Fruit fly (Drosophila melanogaster) whole organism, prepupa: ENCODE results near the gene gskt.

Experiments
- Blimp-1 ChIP-seq: fragments of 200-800 bp; sonication (Bioruptor generic); optimal IDR thresholded peaks from 3 replicates; lab custom pipeline; 2017; ENCODE audit warnings: missing biosample characterization, missing genetic modification characterization, mild to moderate bottlenecking, moderate library complexity, missing genetic modification reagents
- CG10631 ChIP-seq: fragments of 200-800 bp; sonication (Bioruptor generic); optimal IDR thresholded peaks from 2 replicates; lab custom pipeline; 2016; ENCODE audit warnings: missing biosample characterization, missing genetic modification characterization
- CG11294 ChIP-seq: fragments of 200-800 bp; sonication (Bioruptor generic); IDR thresholded peaks from 2 replicates; pipeline ENCODE4 v1.3.6; 2022; ENCODE audit warnings: missing biosample characterization, missing genetic modification characterization
- CG11762 ChIP-seq: fragments of 200-800 bp; sonication (Bioruptor generic); optimal IDR thresholded peaks from 3 replicates; lab custom pipeline; 2016; ENCODE audit warnings: missing biosample characterization, missing genetic modification characterization; ENCODE audit not compliant: insufficient read depth
- CG1621 ChIP-seq: fragments of 200-800 bp; sonication (Bioruptor generic); optimal IDR thresholded peaks from 3 replicates; lab custom pipeline; 2018; ENCODE audit warnings: missing biosample characterization, mild to moderate bottlenecking, missing genetic modification characterization
- CG16779 ChIP-seq: fragments of 200-800 bp; sonication (Bioruptor generic); optimal IDR thresholded peaks from 3 replicates; lab custom pipeline; 2017; ENCODE audit warnings: missing biosample characterization, mild to moderate bottlenecking, missing genetic modification characterization
- CG3032 ChIP-seq: fragments of 200-800 bp; optimal IDR thresholded peaks from 2 replicates; lab custom pipeline; 2019; ENCODE audit warnings: missing biosample characterization, mild to moderate bottlenecking, missing genetic modification characterization, moderate library complexity
- CG31627 ChIP-seq: fragments of 200-800 bp; sonication (Bioruptor generic); optimal IDR thresholded peaks from 3 replicates; lab custom pipeline; 2016; ENCODE audit warnings: missing biosample characterization, missing genetic modification characterization
- CG34406 ChIP-seq: fragments of 200-800 bp; sonication (Bioruptor generic); optimal IDR thresholded peaks from 3 replicates; lab custom pipeline; 2016; ENCODE audit warnings: missing biosample characterization, missing genetic modification characterization
- CG3919 ChIP-seq: fragments of 200-800 bp; sonication (Bioruptor generic); optimal IDR thresholded peaks from 3 replicates; lab custom pipeline; 2016; ENCODE audit warnings: missing biosample characterization, missing genetic modification characterization
- CG4318 ChIP-seq: fragments of 200-800 bp; sonication (Bioruptor generic); optimal IDR thresholded peaks from 3 replicates; lab custom pipeline; 2017; ENCODE audit warnings: missing biosample characterization, mild to moderate bottlenecking, missing genetic modification characterization
- CG6163 ChIP-seq: fragments of 200-800 bp; sonication (Bioruptor generic); IDR thresholded peaks from 3 replicates; pipeline ENCODE4 v1.3.6; 2022; ENCODE audit warnings: missing biosample characterization, missing genetic modification characterization
- CG6276 ChIP-seq: fragments of 200-800 bp; sonication (Bioruptor generic); optimal IDR thresholded peaks from 2 replicates; lab custom pipeline; 2017; ENCODE audit warnings: missing biosample characterization, mild to moderate bottlenecking, missing genetic modification characterization
- CG6792 ChIP-seq: fragments of 200-800 bp; sonication (Bioruptor generic); optimal IDR thresholded peaks from 3 replicates; lab custom pipeline; 2016; ENCODE audit warnings: missing biosample characterization, missing genetic modification characterization
- CG6808 ChIP-seq: fragments of 200-800 bp; sonication (Bioruptor generic); optimal IDR thresholded peaks from 3 replicates; lab custom pipeline; 2017; ENCODE audit warnings: missing biosample characterization, missing genetic modification characterization, mild to moderate bottlenecking, moderate library complexity, missing genetic modification reagents
- CG7368 ChIP-seq: fragments of 200-800 bp; sonication (Bioruptor generic); optimal IDR thresholded peaks from 3 replicates; lab custom pipeline; 2016; ENCODE audit warnings: missing biosample characterization, missing genetic modification characterization
- CG8119 ChIP-seq: fragments of 200-800 bp; sonication (Bioruptor generic); IDR thresholded peaks from 3 replicates; pipeline ENCODE4 v1.3.6; 2022; ENCODE audit warnings: missing biosample characterization, missing genetic modification characterization
- CG8319 ChIP-seq: fragments of 200-800 bp; sonication (Bioruptor generic); optimal IDR thresholded peaks from 3 replicates; lab custom pipeline; 2016; ENCODE audit warnings: missing biosample characterization, missing genetic modification characterization
- CG8632 ChIP-seq: fragments of 200-800 bp; sonication (Bioruptor generic); optimal IDR thresholded peaks from 3 replicates; lab custom pipeline; 2016; ENCODE audit warnings: missing biosample characterization, missing genetic modification characterization
- CG9139 ChIP-seq: fragments of 200-800 bp; sonication (Bioruptor generic); optimal IDR thresholded peaks from 3 replicates; lab custom pipeline; 2017; ENCODE audit warnings: missing biosample characterization, mild to moderate bottlenecking, missing genetic modification characterization
- Eip75B ChIP-seq: fragments of 200-800 bp; sonication (Bioruptor generic); optimal IDR thresholded peaks from 3 replicates; lab custom pipeline; 2016; ENCODE audit warnings: missing biosample characterization, missing genetic modification characterization
- Eip78C ChIP-seq: fragments of 200-800 bp; sonication (Bioruptor generic); peaks from one replicate; lab custom pipeline; 2016; ENCODE audit warnings: missing biosample characterization, missing genetic modification characterization
- Eip93F ChIP-seq: fragments of 200-800 bp; sonication (Bioruptor generic); optimal IDR thresholded peaks from 2 replicates; lab custom pipeline; 2016; ENCODE audit warnings: missing biosample characterization, mild to moderate bottlenecking, missing genetic modification characterization
- Gug ChIP-seq: fragments of 200-800 bp; sonication (Bioruptor generic); IDR thresholded peaks from 2 replicates; pipeline ENCODE4 v1.3.6; 2022; ENCODE audit warnings: missing biosample characterization, missing genetic modification characterization
- Hr39 ChIP-seq: fragments of 200-800 bp; sonication (Bioruptor generic); optimal IDR thresholded peaks from 2 replicates; lab custom pipeline; 2016; ENCODE audit warnings: missing biosample characterization, missing genetic modification characterization
- Hr4 ChIP-seq: fragments of 200-800 bp; sonication (Bioruptor generic); optimal IDR thresholded peaks from 3 replicates; lab custom pipeline; 2016; ENCODE audit warnings: missing biosample characterization, missing genetic modification characterization
- Met ChIP-seq: fragments of 200-800 bp; sonication (Bioruptor generic); optimal IDR thresholded peaks from 3 replicates; lab custom pipeline; 2016; ENCODE audit warnings: missing biosample characterization, missing genetic modification characterization
- OdsH ChIP-seq: fragments of 200-800 bp; sonication (Bioruptor generic); optimal IDR thresholded peaks from 3 replicates; lab custom pipeline; 2016; ENCODE audit warnings: missing biosample characterization, missing genetic modification characterization
- Smox ChIP-seq: fragments of 200-800 bp; sonication (Bioruptor generic); optimal IDR thresholded peaks from 3 replicates; lab custom pipeline; 2016; ENCODE audit warnings: missing biosample characterization, missing genetic modification characterization
- Sox15 ChIP-seq: fragments of 200-800 bp; sonication (Bioruptor generic); optimal IDR thresholded peaks from 3 replicates; lab custom pipeline; 2016; ENCODE audit warnings: missing biosample characterization, missing genetic modification characterization
- cyc ChIP-seq: fragments of 200-800 bp; sonication (Bioruptor generic); optimal IDR thresholded peaks from 3 replicates; lab custom pipeline; 2016; ENCODE audit warnings: missing biosample characterization, missing genetic modification characterization
- eg ChIP-seq: fragments of 200-800 bp; sonication (Bioruptor generic); IDR thresholded peaks from 3 replicates; pipeline ENCODE4 v1.3.6; 2022; ENCODE audit warnings: missing biosample characterization, missing genetic modification characterization
- esn ChIP-seq: fragments of 200-800 bp; sonication (Bioruptor generic); optimal IDR thresholded peaks from 2 replicates; lab custom pipeline; 2016; ENCODE audit warnings: missing biosample characterization, mild to moderate bottlenecking, missing genetic modification characterization, moderate library complexity
- fd85E ChIP-seq: fragments of 200-800 bp; sonication (Bioruptor generic); optimal IDR thresholded peaks from 3 replicates; lab custom pipeline; 2016; ENCODE audit warnings: missing biosample characterization, missing genetic modification characterization
- fkh ChIP-seq: fragments of 200-800 bp; sonication (Bioruptor generic); optimal IDR thresholded peaks from 3 replicates; lab custom pipeline; 2017; ENCODE audit warnings: missing biosample characterization, mild to moderate bottlenecking, missing genetic modification characterization, moderate library complexity
- lz ChIP-seq: fragments of 200-800 bp; sonication (Bioruptor generic); optimal IDR thresholded peaks from 3 replicates; lab custom pipeline; 2016; ENCODE audit warnings: missing biosample characterization, missing genetic modification characterization
- pdm3 ChIP-seq: fragments of 200-800 bp; sonication (Bioruptor generic); optimal IDR thresholded peaks from 3 replicates; lab custom pipeline; 2016; ENCODE audit warnings: missing biosample characterization, missing genetic modification characterization
- salr ChIP-seq, 2 experiments: fragments of 200-800 bp; sonication (Bioruptor generic); optimal IDR thresholded peaks; 3 replicates each; lab custom pipeline; 2016 to 2018; ENCODE audit warnings: missing biosample characterization in 2 of 2, missing genetic modification characterization in 2 of 2, mild to moderate bottlenecking in 1 of 2
- svp ChIP-seq: fragments of 200-800 bp; sonication (Bioruptor generic); peaks from one replicate; lab custom pipeline; 2016; ENCODE audit warnings: missing biosample characterization, missing genetic modification characterization
- topi ChIP-seq: fragments of 200-800 bp; sonication (Bioruptor generic); optimal IDR thresholded peaks from 3 replicates; lab custom pipeline; 2016; ENCODE audit warnings: missing biosample characterization, missing genetic modification characterization
- vri ChIP-seq: fragments of 200-800 bp; sonication (Bioruptor generic); optimal IDR thresholded peaks from 3 replicates; lab custom pipeline; 2016; ENCODE audit warnings: missing biosample characterization, mild to moderate bottlenecking, missing genetic modification characterization

The gskt gene

dm6 chr3R:31407026-31407654, 34.9 kb downstream of the gskt start:
- TF ChIP-seq Hr39 (GFP tag; lab: Kevin White, UChicago): no peak
- TF ChIP-seq svp (GFP tag; lab: Kevin White, UChicago): peak; percentile 97
- TF ChIP-seq CG6808 (GFP tag; lab: Kevin White, UChicago): peak; percentile 7

- TF ChIP-seq esn (peak; percentile 48), eg (no peak), CG4318 (GFP tag; lab: Kevin White, UChicago) (no peak), Eip78C (GFP tag; lab: Kevin White, UChicago) (peak; percentile 55), Eip75B (GFP tag; lab: Kevin White, UChicago) (peak; percentile 35), CG34406 (peak; percentile 6), CG1621 (tag; lab: Kevin White, UChicago) (peak; percentile 7), Smox (GFP tag; lab: Kevin White, UChicago) (peak; percentile 36), svp (GFP tag; lab: Kevin White, UChicago) (peak; percentile 68), OdsH (GFP tag; lab: Kevin White, UChicago) (peak; percentile 18), CG8319 (no peak), CG31627 (GFP tag; lab: Kevin White, UChicago) (peak; percentile 27), Gug (GFP tag; lab: Robert Waterston, UW) (no peak), CG6163 (no peak), cyc (GFP tag; lab: Kevin White, UChicago) (no peak), Met (GFP tag; lab: Kevin White, UChicago) (peak; percentile 22), pdm3 (GFP tag; lab: Kevin White, UChicago) (peak; percentile 32), lz (GFP tag; lab: Kevin White, UChicago) (peak; percentile 39), topi (GFP tag; lab: Kevin White, UChicago) (peak; percentile 42), CG9139 (GFP tag; lab: Kevin White, UChicago) (no peak), Hr39 (GFP tag; lab: Kevin White, UChicago) (no peak), CG16779 (tag; lab: Kevin White, UChicago) (no peak)
Measured at dm6 chr3R:31409627-31410201, 37.5 kb downstream of the gskt start.

- TF ChIP-seq fkh (GFP tag; lab: Kevin White, UChicago) (peak; percentile 59), CG11762 (GFP tag; lab: Kevin White, UChicago) (no peak)
Measured at dm6 chr3R:31419531-31419930, 47.3 kb downstream of the gskt start.

- TF ChIP-seq Eip78C (GFP tag; lab: Kevin White, UChicago) (peak; percentile 23), fd85E (GFP tag; lab: Kevin White, UChicago) (no peak)
Measured at dm6 chr3R:31420675-31421074, 48.4 kb downstream of the gskt start.

dm6 chr3R:31421995-31422394, 49.8 kb downstream of the gskt start:
- no peak for TF ChIP-seq CG11294 (GFP tag; lab: Robert Waterston, UW)
- peak; percentile 20 for TF ChIP-seq OdsH (GFP tag; lab: Kevin White, UChicago)
- no peak for TF ChIP-seq Eip93F (GFP tag; lab: Kevin White, UChicago)
- peak; percentile 23 for TF ChIP-seq Smox (GFP tag; lab: Kevin White, UChicago)
- peak; percentile 29 for TF ChIP-seq lz (GFP tag; lab: Kevin White, UChicago)
- peak; percentile 26 for TF ChIP-seq svp (GFP tag; lab: Kevin White, UChicago)
- peak; percentile 74 for TF ChIP-seq Eip78C (GFP tag; lab: Kevin White, UChicago)
- TF ChIP-seq topi (GFP tag; lab: Kevin White, UChicago): no peak
- no peak for TF ChIP-seq Hr4
- no peak for TF ChIP-seq Sox15 (GFP tag; lab: Kevin White, UChicago)
- no peak for TF ChIP-seq CG8119
- TF ChIP-seq CG34406: peak; percentile 6
- peak; percentile 2 for TF ChIP-seq cyc (GFP tag; lab: Kevin White, UChicago)
- no peak for TF ChIP-seq CG9139 (GFP tag; lab: Kevin White, UChicago)
- peak; percentile 26 for TF ChIP-seq CG8632
- TF ChIP-seq CG4318 (GFP tag; lab: Kevin White, UChicago): no peak
- no peak for TF ChIP-seq CG3919 (GFP tag; lab: Kevin White, UChicago)
- TF ChIP-seq CG6276: no peak
- no peak for TF ChIP-seq salr (GFP tag; optimal IDR thresholded peaks at IDR 0.05; lab: Kevin White, UChicago)
- no peak for TF ChIP-seq CG10631 (GFP tag; lab: Kevin White, UChicago)
- peak; percentile 30 for TF ChIP-seq CG6792
- peak; percentile 4 for TF ChIP-seq pdm3 (GFP tag; lab: Kevin White, UChicago)
- no peak for TF ChIP-seq vri
- no peak for TF ChIP-seq fd85E (GFP tag; lab: Kevin White, UChicago)
- no peak for TF ChIP-seq CG3032 (tag; lab: Kevin White, UChicago)
- TF ChIP-seq CG6808 (GFP tag; lab: Kevin White, UChicago): no peak
- no peak for TF ChIP-seq fkh (GFP tag; lab: Kevin White, UChicago)
- no peak for TF ChIP-seq CG7368 (GFP tag; lab: Kevin White, UChicago)
- TF ChIP-seq Blimp-1 (GFP tag; lab: Kevin White, UChicago): no peak
- TF ChIP-seq Gug (GFP tag; lab: Robert Waterston, UW): no peak
